Fruit fly (Drosophila melanogaster) whole organism, prepupa: ENCODE results near the gene Catsup.

ENCODE experiments used
- CG10631 ChIP-seq: fragments of 200-800 bp; sonication (Bioruptor generic); optimal IDR thresholded peaks from 2 replicates; lab custom pipeline; 2016; ENCODE audit warnings: missing biosample characterization, missing genetic modification characterization
- CG10669 ChIP-seq: fragments of 200-800 bp; sonication (Bioruptor generic); optimal IDR thresholded peaks from 3 replicates; lab custom pipeline; 2018; ENCODE audit warnings: missing biosample characterization, mild to moderate bottlenecking, missing genetic modification characterization, moderate library complexity
- CG11762 ChIP-seq: fragments of 200-800 bp; sonication (Bioruptor generic); optimal IDR thresholded peaks from 3 replicates; lab custom pipeline; 2016; ENCODE audit warnings: missing biosample characterization, missing genetic modification characterization; ENCODE audit not compliant: insufficient read depth
- CG11902 ChIP-seq: fragments of 200-800 bp; sonication (Bioruptor generic); optimal IDR thresholded peaks from 3 replicates; lab custom pipeline; 2016; ENCODE audit warnings: missing biosample characterization, missing genetic modification characterization
- CG15336 ChIP-seq: fragments of 200-800 bp; sonication (Bioruptor generic); IDR thresholded peaks from 2 replicates; pipeline ENCODE4 v1.3.6; 2022; ENCODE audit warnings: missing biosample characterization, missing genetic modification characterization
- CG16779 ChIP-seq: fragments of 200-800 bp; sonication (Bioruptor generic); optimal IDR thresholded peaks from 3 replicates; lab custom pipeline; 2017; ENCODE audit warnings: missing biosample characterization, mild to moderate bottlenecking, missing genetic modification characterization
- CG3032 ChIP-seq: fragments of 200-800 bp; optimal IDR thresholded peaks from 2 replicates; lab custom pipeline; 2019; ENCODE audit warnings: missing biosample characterization, mild to moderate bottlenecking, missing genetic modification characterization, moderate library complexity
- CG32006 ChIP-seq: fragments of 200-800 bp; sonication (Bioruptor generic); optimal IDR thresholded peaks from 3 replicates; lab custom pipeline; 2017; ENCODE audit warnings: missing biosample characterization, mild to moderate bottlenecking, missing genetic modification characterization
- CG34406 ChIP-seq: fragments of 200-800 bp; sonication (Bioruptor generic); optimal IDR thresholded peaks from 3 replicates; lab custom pipeline; 2016; ENCODE audit warnings: missing biosample characterization, missing genetic modification characterization
- CG3919 ChIP-seq: fragments of 200-800 bp; sonication (Bioruptor generic); optimal IDR thresholded peaks from 3 replicates; lab custom pipeline; 2016; ENCODE audit warnings: missing biosample characterization, missing genetic modification characterization
- CG4318 ChIP-seq: fragments of 200-800 bp; sonication (Bioruptor generic); optimal IDR thresholded peaks from 3 replicates; lab custom pipeline; 2017; ENCODE audit warnings: missing biosample characterization, mild to moderate bottlenecking, missing genetic modification characterization
- CG6163 ChIP-seq: fragments of 200-800 bp; sonication (Bioruptor generic); IDR thresholded peaks from 3 replicates; pipeline ENCODE4 v1.3.6; 2022; ENCODE audit warnings: missing biosample characterization, missing genetic modification characterization
- CG6792 ChIP-seq: fragments of 200-800 bp; sonication (Bioruptor generic); optimal IDR thresholded peaks from 3 replicates; lab custom pipeline; 2016; ENCODE audit warnings: missing biosample characterization, missing genetic modification characterization
- CG7368 ChIP-seq: fragments of 200-800 bp; sonication (Bioruptor generic); optimal IDR thresholded peaks from 3 replicates; lab custom pipeline; 2016; ENCODE audit warnings: missing biosample characterization, missing genetic modification characterization
- CG8119 ChIP-seq: fragments of 200-800 bp; sonication (Bioruptor generic); IDR thresholded peaks from 3 replicates; pipeline ENCODE4 v1.3.6; 2022; ENCODE audit warnings: missing biosample characterization, missing genetic modification characterization
- CG8632 ChIP-seq: fragments of 200-800 bp; sonication (Bioruptor generic); optimal IDR thresholded peaks from 3 replicates; lab custom pipeline; 2016; ENCODE audit warnings: missing biosample characterization, missing genetic modification characterization
- CG9139 ChIP-seq: fragments of 200-800 bp; sonication (Bioruptor generic); optimal IDR thresholded peaks from 3 replicates; lab custom pipeline; 2017; ENCODE audit warnings: missing biosample characterization, mild to moderate bottlenecking, missing genetic modification characterization
- Eip75B ChIP-seq: fragments of 200-800 bp; sonication (Bioruptor generic); optimal IDR thresholded peaks from 3 replicates; lab custom pipeline; 2016; ENCODE audit warnings: missing biosample characterization, missing genetic modification characterization
- Eip78C ChIP-seq: fragments of 200-800 bp; sonication (Bioruptor generic); peaks from one replicate; lab custom pipeline; 2016; ENCODE audit warnings: missing biosample characterization, missing genetic modification characterization
- Ets96B ChIP-seq: fragments of 200-800 bp; optimal IDR thresholded peaks from 2 replicates; lab custom pipeline; 2019; ENCODE audit warnings: missing biosample characterization, mild to moderate bottlenecking, missing genetic modification characterization, moderate library complexity
- Hr38 ChIP-seq: sonication (Bioruptor generic); optimal IDR thresholded peaks from 2 replicates; lab custom pipeline; 2016; ENCODE audit warnings: missing biosample characterization, missing genetic modification characterization
- Hr39 ChIP-seq: fragments of 200-800 bp; sonication (Bioruptor generic); optimal IDR thresholded peaks from 2 replicates; lab custom pipeline; 2016; ENCODE audit warnings: missing biosample characterization, missing genetic modification characterization
- Met ChIP-seq: fragments of 200-800 bp; sonication (Bioruptor generic); optimal IDR thresholded peaks from 3 replicates; lab custom pipeline; 2016; ENCODE audit warnings: missing biosample characterization, missing genetic modification characterization
- Smox ChIP-seq: fragments of 200-800 bp; sonication (Bioruptor generic); optimal IDR thresholded peaks from 3 replicates; lab custom pipeline; 2016; ENCODE audit warnings: missing biosample characterization, missing genetic modification characterization
- Sox102F ChIP-seq: fragments of 200-800 bp; sonication (Bioruptor generic); optimal IDR thresholded peaks from 2 replicates; lab custom pipeline; 2016; ENCODE audit warnings: missing biosample characterization, mild to moderate bottlenecking, missing genetic modification characterization
- Sox14 ChIP-seq: fragments of 200-800 bp; sonication (Bioruptor generic); optimal IDR thresholded peaks from 3 replicates; lab custom pipeline; 2016; ENCODE audit warnings: missing biosample characterization, missing genetic modification characterization
- Sox15 ChIP-seq: fragments of 200-800 bp; sonication (Bioruptor generic); optimal IDR thresholded peaks from 3 replicates; lab custom pipeline; 2016; ENCODE audit warnings: missing biosample characterization, missing genetic modification characterization
- achi ChIP-seq: fragments of 200-800 bp; sonication (Bioruptor generic); optimal IDR thresholded peaks from 3 replicates; lab custom pipeline; 2016; ENCODE audit warnings: missing biosample characterization, missing genetic modification characterization
- acj6 ChIP-seq: fragments of 200-800 bp; sonication (Bioruptor generic); optimal IDR thresholded peaks from 3 replicates; lab custom pipeline; 2016; ENCODE audit warnings: missing biosample characterization, missing genetic modification characterization
- cyc ChIP-seq: fragments of 200-800 bp; sonication (Bioruptor generic); optimal IDR thresholded peaks from 3 replicates; lab custom pipeline; 2016; ENCODE audit warnings: missing biosample characterization, missing genetic modification characterization
- dac ChIP-seq: fragments of 200-800 bp; sonication (Bioruptor generic); optimal IDR thresholded peaks from 2 replicates; lab custom pipeline; 2017; ENCODE audit warnings: missing biosample characterization, mild to moderate bottlenecking, missing genetic modification characterization
- dsx ChIP-seq: fragments of 200-800 bp; optimal IDR thresholded peaks from 3 replicates; lab custom pipeline; 2019; ENCODE audit warnings: missing biosample characterization, mild to moderate bottlenecking, missing genetic modification characterization, moderate library complexity; ENCODE audit not compliant: poor library complexity, severe bottlenecking
- eg ChIP-seq: fragments of 200-800 bp; sonication (Bioruptor generic); IDR thresholded peaks from 3 replicates; pipeline ENCODE4 v1.3.6; 2022; ENCODE audit warnings: missing biosample characterization, missing genetic modification characterization
- esn ChIP-seq: fragments of 200-800 bp; sonication (Bioruptor generic); optimal IDR thresholded peaks from 2 replicates; lab custom pipeline; 2016; ENCODE audit warnings: missing biosample characterization, mild to moderate bottlenecking, missing genetic modification characterization, moderate library complexity
- fd59A ChIP-seq: fragments of 200-800 bp; sonication (Bioruptor generic); optimal IDR thresholded peaks from 2 replicates; lab custom pipeline; 2017; ENCODE audit warnings: missing biosample characterization, mild to moderate bottlenecking, missing genetic modification characterization, missing genetic modification reagents
- fkh ChIP-seq: fragments of 200-800 bp; sonication (Bioruptor generic); optimal IDR thresholded peaks from 3 replicates; lab custom pipeline; 2017; ENCODE audit warnings: missing biosample characterization, mild to moderate bottlenecking, missing genetic modification characterization, moderate library complexity
- lz ChIP-seq: fragments of 200-800 bp; sonication (Bioruptor generic); optimal IDR thresholded peaks from 3 replicates; lab custom pipeline; 2016; ENCODE audit warnings: missing biosample characterization, missing genetic modification characterization
- net ChIP-seq: fragments of 200-800 bp; sonication (Bioruptor generic); optimal IDR thresholded peaks from 3 replicates; lab custom pipeline; 2016; ENCODE audit warnings: missing biosample characterization, missing genetic modification characterization
- salr ChIP-seq, 2 experiments: fragments of 200-800 bp; sonication (Bioruptor generic); optimal IDR thresholded peaks; 3 replicates each; lab custom pipeline; 2016 to 2018; ENCODE audit warnings: missing biosample characterization in 2 of 2, missing genetic modification characterization in 2 of 2, mild to moderate bottlenecking in 1 of 2
- spab ChIP-seq: fragments of 200-800 bp; sonication (Bioruptor generic); optimal IDR thresholded peaks from 2 replicates; lab custom pipeline; 2017; ENCODE audit warnings: missing biosample characterization, mild to moderate bottlenecking, missing genetic modification characterization, missing genetic modification reagents
- ss ChIP-seq, 2 experiments: fragments of 200-800 bp; sonication (Bioruptor generic); optimal IDR thresholded peaks; 2 replicates in 1 of 2; 3 replicates in 1 of 2; lab custom pipeline; 2017 to 2018; ENCODE audit warnings: mild to moderate bottlenecking in 2 of 2, missing biosample characterization in 2 of 2, missing genetic modification characterization in 2 of 2, moderate library complexity in 1 of 2
- svp ChIP-seq: fragments of 200-800 bp; sonication (Bioruptor generic); peaks from one replicate; lab custom pipeline; 2016; ENCODE audit warnings: missing biosample characterization, missing genetic modification characterization
- topi ChIP-seq: fragments of 200-800 bp; sonication (Bioruptor generic); optimal IDR thresholded peaks from 3 replicates; lab custom pipeline; 2016; ENCODE audit warnings: missing biosample characterization, missing genetic modification characterization
- vri ChIP-seq: fragments of 200-800 bp; sonication (Bioruptor generic); optimal IDR thresholded peaks from 3 replicates; lab custom pipeline; 2016; ENCODE audit warnings: missing biosample characterization, mild to moderate bottlenecking, missing genetic modification characterization

Gene Catsup

dm6 chr2L:19068393-19068792, 26.7 kb downstream of the Catsup start:
- TF ChIP-seq CG11902 (GFP tag; lab: Kevin White, UChicago) = no peak
- no peak for TF ChIP-seq CG10669 (GFP tag; lab: Kevin White, UChicago)
- no peak for TF ChIP-seq CG10631 (GFP tag; lab: Kevin White, UChicago)
- TF ChIP-seq spab (GFP tag; lab: Kevin White, UChicago) = no peak
- no peak for TF ChIP-seq CG3919 (GFP tag; lab: Kevin White, UChicago)
- TF ChIP-seq eg (GFP tag; lab: Robert Waterston, UW) = no peak
- TF ChIP-seq vri (GFP tag; lab: Kevin White, UChicago) = no peak
- TF ChIP-seq CG34406 (GFP tag; lab: Kevin White, UChicago) = no peak
- no peak for TF ChIP-seq CG32006 (GFP tag; lab: Kevin White, UChicago)
- no peak for TF ChIP-seq CG15336 (GFP tag; lab: Robert Waterston, UW)
- TF ChIP-seq CG7368 = no peak
- no peak for TF ChIP-seq Ets96B (tag; lab: Kevin White, UChicago)

- peak; percentile 1 for TF ChIP-seq Hr39 (GFP tag; lab: Kevin White, UChicago)
- peak; percentile 55; the same call in 2 of the 3 replicates for TF ChIP-seq eg (GFP tag; lab: Robert Waterston, UW)
- peak; percentile 74 for TF ChIP-seq Eip78C (GFP tag; lab: Kevin White, UChicago)
- TF ChIP-seq achi (GFP tag; lab: Kevin White, UChicago) = no peak
- peak; percentile 47 for TF ChIP-seq CG32006 (GFP tag; lab: Kevin White, UChicago)
These were observed 28.0 kb downstream of the Catsup start, which contains the start of gene CG10702 for dm6 chr2L:19069548-19070145. Gene CG10702 (minus strand): TSS chr2L:19069851.

dm6 chr2L:19071713-19072112, 30.1 kb downstream of the Catsup start:
- peak; percentile 15 for TF ChIP-seq esn (GFP tag; lab: Kevin White, UChicago)
- peak; percentile 5 for TF ChIP-seq lz
- TF ChIP-seq CG6792 (GFP tag; lab: Kevin White, UChicago) = no peak
- no peak for TF ChIP-seq CG4318 (GFP tag; lab: Kevin White, UChicago)
- no peak for TF ChIP-seq Ets96B (tag; lab: Kevin White, UChicago)
- TF ChIP-seq Eip78C (GFP tag; lab: Kevin White, UChicago) = peak; percentile 56
- TF ChIP-seq Sox102F = no peak
- peak; percentile 62 for TF ChIP-seq svp
- no peak for TF ChIP-seq spab (GFP tag; lab: Kevin White, UChicago)
- TF ChIP-seq CG3032 = no peak
- TF ChIP-seq CG34406 (GFP tag; lab: Kevin White, UChicago) = no peak
- no peak for TF ChIP-seq CG6163
- TF ChIP-seq dsx (GFP tag; lab: Kevin White, UChicago) = peak; percentile 82
- TF ChIP-seq acj6 (GFP tag; lab: Kevin White, UChicago) = no peak
- no peak for TF ChIP-seq CG8632 (GFP tag; lab: Kevin White, UChicago)
- TF ChIP-seq CG10669 (GFP tag; lab: Kevin White, UChicago) = no peak
- no peak for TF ChIP-seq Sox14 (GFP tag; lab: Kevin White, UChicago)
- no peak for TF ChIP-seq CG15336 (GFP tag; lab: Robert Waterston, UW)
- no peak for TF ChIP-seq cyc
- TF ChIP-seq Smox (GFP tag; lab: Kevin White, UChicago) = peak; percentile 21
- no peak for TF ChIP-seq net (GFP tag; lab: Kevin White, UChicago)
- TF ChIP-seq ss (GFP tag; optimal IDR thresholded peaks at IDR 0.05; lab: Kevin White, UChicago) = no peak
- TF ChIP-seq Eip75B = no peak
- TF ChIP-seq Hr39 (GFP tag; lab: Kevin White, UChicago) = peak; percentile 9
- peak; percentile 20 for TF ChIP-seq topi (GFP tag; lab: Kevin White, UChicago)
- no peak for TF ChIP-seq salr (GFP tag; optimal IDR thresholded peaks at IDR 0.05; lab: Kevin White, UChicago)
- no peak for TF ChIP-seq CG16779 (tag; lab: Kevin White, UChicago)
- no peak for TF ChIP-seq Sox15 (GFP tag; lab: Kevin White, UChicago)
- TF ChIP-seq Met (GFP tag; lab: Kevin White, UChicago) = peak; percentile 25
- TF ChIP-seq Hr38 = no peak
- no peak for TF ChIP-seq fd59A
- no peak for TF ChIP-seq dac
- no peak for TF ChIP-seq CG8119 (GFP tag; lab: Robert Waterston, UW)
- no peak for TF ChIP-seq fkh (GFP tag; lab: Kevin White, UChicago)
- TF ChIP-seq CG3919 (GFP tag; lab: Kevin White, UChicago) = no peak
- TF ChIP-seq CG11762 (GFP tag; lab: Kevin White, UChicago) = no peak
- TF ChIP-seq CG9139 (GFP tag; lab: Kevin White, UChicago) = no peak
